Worm (Caenorhabditis elegans): Measurements from ENCODE around the gene sphr-1.

- TF ChIP-seq fos-1 (tag; optimal IDR thresholded peaks at IDR 0.05) (no peak), unc-62 (GFP tag; optimal IDR thresholded peaks at IDR 0.05) (no peak), R02D3.7 (tag; optimal IDR thresholded peaks at IDR 0.05) (no peak), mdl-1 (tag; optimal IDR thresholded peaks at IDR 0.05) (no peak)
Observed at ce11 chrV:9225675-9226144, 34.3 kb downstream of the sphr-1 start, which contains the start of gene F07C3.2.

Measured in whole organism, L2 larva.